Worm (Caenorhabditis elegans) whole organism, young adult: ENCODE results near the gene syf-3.

ENCODE experiments used
- Y56A3A.18 ChIP-seq: fragments of 200-800 bp; sonication (Bioruptor generic); IDR thresholded peaks from 2 replicates; pipeline ENCODE4 v1.3.6; 2022; ENCODE audit warnings: missing genetic modification reagents, missing genetic modification characterization, missing compliant biosample characterization
- attf-6 ChIP-seq: fragments of 200-800 bp; sonication (Bioruptor generic); IDR thresholded peaks from 2 replicates; pipeline ENCODE4 v1.3.6; 2022; ENCODE audit warnings: missing genetic modification reagents, missing genetic modification characterization, missing compliant biosample characterization
- efl-1 ChIP-seq: fragments of 150-350 bp; optimal IDR thresholded peaks from 2 replicates; lab custom pipeline; 2014; ENCODE audit warnings: missing biosample characterization, missing genetic modification reagents, missing genetic modification characterization
- egl-44 ChIP-seq: fragments of 200-800 bp; sonication (Bioruptor generic); IDR thresholded peaks from 2 replicates; pipeline ENCODE4 v1.3.6; 2022; ENCODE audit warnings: missing genetic modification reagents, missing genetic modification characterization, missing compliant biosample characterization
- snpc-1.1 ChIP-seq: sonication (generic microtip); optimal IDR thresholded peaks from 2 replicates; lab custom pipeline; 2017; ENCODE audit warnings: missing genetic modification characterization, mild to moderate bottlenecking, missing compliant biosample characterization, antibody characterized with exemption, moderate library complexity, missing genotype, missing genetic modification reagents; ENCODE audit not compliant: insufficient read depth
- snpc-4 ChIP-seq, 5 experiments: fragments of 150-350 bp in 1 of 5; sonication (generic microtip) in 4 of 5; optimal IDR thresholded peaks; 2 replicates each; lab custom pipeline; 2014 to 2018; ENCODE audit warnings: missing genetic modification characterization in 5 of 5, missing biosample characterization in 3 of 5, antibody characterized with exemption in 2 of 5, mild to moderate bottlenecking in 2 of 5, missing compliant biosample characterization in 2 of 5, missing genotype in 2 of 5, moderate library complexity in 2 of 5, missing genetic modification reagents in 1 of 5
- zfh-2 ChIP-seq: fragments of 200-800 bp; sonication (Bioruptor generic); conservative IDR thresholded peaks from 2 replicates; pipeline ENCODE4 v1.3.6; 2022; ENCODE audit warnings: missing genetic modification reagents, missing genetic modification characterization, missing compliant biosample characterization

- TF ChIP-seq snpc-1.1 (no peak), zfh-2 (GFP tag; lab: Robert Waterston, UW) (no peak), attf-6 (no peak), egl-44 (GFP tag; lab: Robert Waterston, UW) (no peak), snpc-4 (GFP tag; optimal IDR thresholded peaks at IDR 0.05; lab: Kevin White, UChicago) (no peak), snpc-4 (tag; optimal IDR thresholded peaks at IDR 0.05; lab: Kevin White, UChicago) (no peak), efl-1 (GFP tag; lab: Kevin White, UChicago) (no peak), Y56A3A.18 (GFP tag; lab: Robert Waterston, UW) (no peak)
These were observed 17.6 kb upstream of the syf-3 start, which contains the start of gene srsx-18 for ce11 chrV:5922236-5922635.
